Worm (Caenorhabditis elegans) whole organism, L4 larva: ENCODE data around the gene try-3.

Experiments
- D1046.2 ChIP-seq: fragments of 200-800 bp; sonication (Bioruptor generic); IDR thresholded peaks from 2 replicates; pipeline ENCODE4 v1.3.6; 2022; ENCODE audit warnings: missing genetic modification characterization, missing compliant biosample characterization
- F44E2.7 ChIP-seq: fragments of 200-800 bp; sonication (Bioruptor generic); IDR thresholded peaks from 2 replicates; pipeline ENCODE4 v2.1.2; 2022; ENCODE audit warnings: missing genetic modification characterization, missing compliant biosample characterization
- F49E8.2 ChIP-seq: sonication (generic microtip); optimal IDR thresholded peaks from 2 replicates; lab custom pipeline; 2016; ENCODE audit warnings: missing compliant biosample characterization, mild to moderate bottlenecking, missing genetic modification characterization, borderline replicate concordance
- R02D3.7 ChIP-seq: fragments of 150-350 bp; sonication (generic microtip); optimal IDR thresholded peaks from 3 replicates; lab custom pipeline; 2014; ENCODE audit warnings: missing biosample characterization, missing genetic modification characterization
- T20F7.1 ChIP-seq: fragments of 200-800 bp; sonication (Bioruptor generic); optimal IDR thresholded peaks from 2 replicates; lab custom pipeline; 2018; ENCODE audit warnings: mild to moderate bottlenecking, missing genetic modification characterization, missing compliant biosample characterization
- T26A8.4 ChIP-seq: fragments of 200-800 bp; sonication (Bioruptor generic); IDR thresholded peaks from 2 replicates; pipeline ENCODE4 v1.3.6; 2022; ENCODE audit warnings: missing genetic modification characterization, missing compliant biosample characterization
- Y105C5A.15 ChIP-seq: fragments of 200-800 bp; sonication (Bioruptor generic); IDR thresholded peaks from 2 replicates; pipeline ENCODE4 v1.3.6; 2022; ENCODE audit warnings: missing genetic modification characterization, missing compliant biosample characterization
- Y75B8A.6 ChIP-seq: fragments of 200-800 bp; sonication (Bioruptor generic); IDR thresholded peaks from 2 replicates; pipeline ENCODE4 v1.3.6; 2022; ENCODE audit warnings: missing genetic modification reagents, missing genetic modification characterization, missing compliant biosample characterization
- ZK337.2 ChIP-seq: fragments of 200-800 bp; sonication (Bioruptor generic); IDR thresholded peaks from 2 replicates; pipeline ENCODE4 v1.3.6; 2022; ENCODE audit warnings: missing genetic modification reagents, missing genetic modification characterization, missing compliant biosample characterization
- aly-2 ChIP-seq: sonication (generic microtip); optimal IDR thresholded peaks from 2 replicates; lab custom pipeline; 2018; ENCODE audit warnings: missing biosample characterization, missing genetic modification characterization
- attf-4 ChIP-seq: sonication (generic microtip); optimal IDR thresholded peaks from 3 replicates; lab custom pipeline; 2017; ENCODE audit warnings: missing biosample characterization, missing genetic modification characterization
- ceh-20 ChIP-seq: fragments of 200-800 bp; sonication (Bioruptor generic); IDR thresholded peaks from 2 replicates; pipeline ENCODE4 v1.3.6; 2022; ENCODE audit warnings: missing genetic modification reagents, missing genetic modification characterization, missing compliant biosample characterization
- ceh-62 ChIP-seq: sonication (generic microtip); optimal IDR thresholded peaks from 2 replicates; lab custom pipeline; 2017; ENCODE audit warnings: missing biosample characterization, missing genetic modification characterization
- ctbp-1 ChIP-seq: fragments of 200-800 bp; sonication (Bioruptor generic); IDR thresholded peaks from 2 replicates; pipeline ENCODE4 v1.3.6; 2022; ENCODE audit warnings: missing genetic modification reagents, missing genetic modification characterization, missing compliant biosample characterization
- daf-16 ChIP-seq, 3 experiments: sonication (generic microtip); optimal IDR thresholded peaks; 2 replicates each; lab custom pipeline; 2016 to 2017; ENCODE audit warnings: missing genetic modification characterization in 3 of 3, missing genetic modification reagents in 3 of 3, mild to moderate bottlenecking in 2 of 3, missing compliant biosample characterization in 2 of 3, missing biosample characterization in 1 of 3, moderate library complexity in 1 of 3
- dmd-6 ChIP-seq: fragments of 200-800 bp; sonication (Bioruptor generic); IDR thresholded peaks from 2 replicates; pipeline ENCODE4 v1.3.6; 2022; ENCODE audit warnings: missing genetic modification reagents, missing genetic modification characterization, missing compliant biosample characterization
- dmd-9 ChIP-seq: fragments of 200-800 bp; sonication (Bioruptor generic); IDR thresholded peaks from 2 replicates; pipeline ENCODE4 v1.3.6; 2022; ENCODE audit warnings: missing genetic modification reagents, missing genetic modification characterization, missing compliant biosample characterization
- egl-27 ChIP-seq: sonication (generic microtip); optimal IDR thresholded peaks from 3 replicates; lab custom pipeline; 2017; ENCODE audit warnings: missing biosample characterization, missing genetic modification reagents, missing genetic modification characterization
- egl-43 ChIP-seq: fragments of 200-800 bp; sonication (Bioruptor generic); IDR thresholded peaks from 2 replicates; pipeline ENCODE4 v1.3.6; 2022; ENCODE audit warnings: missing genetic modification reagents, missing genetic modification characterization, missing compliant biosample characterization
- fkh-10 ChIP-seq: fragments of 150-350 bp; optimal IDR thresholded peaks from 2 replicates; lab custom pipeline; 2014; ENCODE audit warnings: missing biosample characterization, missing genetic modification reagents, missing genetic modification characterization
- hlh-30 ChIP-seq: sonication (generic microtip); optimal IDR thresholded peaks from 2 replicates; lab custom pipeline; 2017; ENCODE audit warnings: antibody characterized with exemption, mild to moderate bottlenecking, missing genetic modification characterization, missing compliant biosample characterization; ENCODE audit not compliant: insufficient read depth
- hmg-1.1 ChIP-seq: fragments of 200-800 bp; sonication (Bioruptor generic); IDR thresholded peaks from 2 replicates; pipeline ENCODE4 v1.3.6; 2022; ENCODE audit warnings: missing genetic modification reagents, missing genetic modification characterization, missing compliant biosample characterization
- jun-1 ChIP-seq: fragments of 150-350 bp; optimal IDR thresholded peaks from 2 replicates; lab custom pipeline; 2014; ENCODE audit warnings: missing biosample characterization, missing genetic modification reagents, missing genetic modification characterization
- lim-7 ChIP-seq: fragments of 200-800 bp; sonication (Bioruptor generic); IDR thresholded peaks from 2 replicates; pipeline ENCODE4 v1.3.6; 2022; ENCODE audit warnings: missing genetic modification characterization, missing compliant biosample characterization
- lin-1 ChIP-seq: fragments of 200-800 bp; sonication (Bioruptor generic); IDR thresholded peaks from 2 replicates; pipeline ENCODE4 v1.3.6; 2022; ENCODE audit warnings: missing genetic modification reagents, missing genetic modification characterization, missing compliant biosample characterization
- lin-13 ChIP-seq: fragments of 150-350 bp; optimal IDR thresholded peaks from 2 replicates; lab custom pipeline; 2014; ENCODE audit warnings: missing biosample characterization, missing genetic modification reagents, missing genetic modification characterization
- lin-15B ChIP-seq: fragments of 150-350 bp; sonication (generic microtip); optimal IDR thresholded peaks from 3 replicates; lab custom pipeline; 2014; ENCODE audit warnings: missing biosample characterization, missing genetic modification characterization
- lin-29 ChIP-seq: fragments of 200-800 bp; sonication (Bioruptor generic); IDR thresholded peaks from 2 replicates; pipeline ENCODE4 v1.3.6; 2022; ENCODE audit warnings: missing genetic modification reagents, missing genetic modification characterization, missing compliant biosample characterization
- madf-5 ChIP-seq, 2 experiments: fragments of 200-800 bp; sonication (Bioruptor generic); IDR thresholded peaks; 2 replicates each; pipeline ENCODE4 v1.3.6; 2022; ENCODE audit warnings: missing compliant biosample characterization in 2 of 2, missing genetic modification characterization in 2 of 2
- mxl-2 ChIP-seq: fragments of 200-800 bp; sonication (Bioruptor generic); conservative IDR thresholded peaks from 2 replicates; pipeline ENCODE4 v1.3.6; 2022; ENCODE audit warnings: missing genetic modification reagents, missing genetic modification characterization, missing compliant biosample characterization
- nhr-10 ChIP-seq: fragments of 150-350 bp; optimal IDR thresholded peaks from 2 replicates; lab custom pipeline; 2014; ENCODE audit warnings: missing biosample characterization, missing genetic modification characterization
- nhr-237 ChIP-seq: sonication (generic microtip); optimal IDR thresholded peaks from 2 replicates; lab custom pipeline; 2017; ENCODE audit warnings: missing biosample characterization, missing genetic modification characterization
- nhr-28 ChIP-seq: fragments of 150-350 bp; optimal IDR thresholded peaks from 2 replicates; lab custom pipeline; 2014; ENCODE audit warnings: missing biosample characterization, missing genetic modification characterization
- nhr-48 ChIP-seq: sonication (generic microtip); optimal IDR thresholded peaks from 2 replicates; lab custom pipeline; 2016; ENCODE audit warnings: mild to moderate bottlenecking, missing genetic modification characterization, missing compliant biosample characterization
- nhr-6 ChIP-seq: fragments of 150-350 bp; optimal IDR thresholded peaks from 2 replicates; lab custom pipeline; 2014; ENCODE audit warnings: missing biosample characterization, missing genetic modification characterization
- nhr-76 ChIP-seq: fragments of 150-350 bp; optimal IDR thresholded peaks from 2 replicates; lab custom pipeline; 2014; ENCODE audit warnings: missing biosample characterization, missing genetic modification characterization
- nhr-77 ChIP-seq: fragments of 150-350 bp; optimal IDR thresholded peaks from 2 replicates; lab custom pipeline; 2014; ENCODE audit warnings: missing biosample characterization, missing genetic modification characterization
- pha-4 ChIP-seq, 2 experiments: fragments of 150-350 bp in 1 of 2; fragments of 200-800 bp in 1 of 2; sonication (Bioruptor generic) in 1 of 2; IDR thresholded peaks in 1 of 2; optimal IDR thresholded peaks in 1 of 2; 2 replicates each; pipeline versions ENCODE4 v1.3.6 to Lab custom; 2014 to 2022; ENCODE audit warnings: missing genetic modification characterization in 2 of 2, missing genetic modification reagents in 2 of 2, missing biosample characterization in 1 of 2, missing compliant biosample characterization in 1 of 2
- rbr-2 ChIP-seq: sonication (generic microtip); optimal IDR thresholded peaks from 2 replicates; lab custom pipeline; 2016; ENCODE audit warnings: missing genotype, missing genetic modification characterization, missing compliant biosample characterization
- saeg-2 ChIP-seq: fragments of 200-800 bp; sonication (Bioruptor generic); IDR thresholded peaks from 2 replicates; pipeline ENCODE4 v1.3.6; 2022; ENCODE audit warnings: missing genetic modification reagents, missing genetic modification characterization, missing compliant biosample characterization
- sdz-12 ChIP-seq: fragments of 200-800 bp; sonication (Bioruptor generic); optimal IDR thresholded peaks from 2 replicates; lab custom pipeline; 2018; ENCODE audit warnings: mild to moderate bottlenecking, missing genetic modification characterization, missing compliant biosample characterization
- set-16 ChIP-seq: fragments of 200-800 bp; sonication (Bioruptor generic); IDR thresholded peaks from 2 replicates; pipeline ENCODE4 v1.3.6; 2022; ENCODE audit warnings: missing genetic modification reagents, missing genetic modification characterization, missing compliant biosample characterization
- snpc-1.2 ChIP-seq: fragments of 200-800 bp; sonication (Bioruptor generic); IDR thresholded peaks from 2 replicates; pipeline ENCODE4 v1.3.6; 2022; ENCODE audit warnings: missing genetic modification reagents, missing genetic modification characterization, missing compliant biosample characterization
- unc-130 ChIP-seq: sonication (generic microtip); optimal IDR thresholded peaks from 2 replicates; lab custom pipeline; 2016; ENCODE audit warnings: missing genetic modification reagents, missing genetic modification characterization, missing compliant biosample characterization
- unc-39 ChIP-seq: sonication (generic microtip); optimal IDR thresholded peaks from 2 replicates; lab custom pipeline; 2017; ENCODE audit warnings: missing biosample characterization, missing genetic modification characterization
- unc-62 ChIP-seq, 3 experiments: fragments of 150-350 bp in 1 of 3; sonication (generic microtip); optimal IDR thresholded peaks in 2 of 3; peaks in 1 of 3; 1 replicate in 1 of 3; 2 replicates in 2 of 3; lab custom pipeline; 2014 to 2017; ENCODE audit warnings: missing biosample characterization in 3 of 3, missing genetic modification characterization in 3 of 3, missing genetic modification reagents in 3 of 3, missing genotype in 1 of 3
- vab-7 ChIP-seq: fragments of 200-800 bp; sonication (Bioruptor generic); IDR thresholded peaks from 2 replicates; pipeline ENCODE4 v1.3.6; 2022; ENCODE audit warnings: missing genetic modification reagents, missing genetic modification characterization, missing compliant biosample characterization
- zag-1 ChIP-seq: fragments of 150-350 bp; optimal IDR thresholded peaks from 2 replicates; lab custom pipeline; 2014; ENCODE audit warnings: missing biosample characterization, missing genetic modification characterization
- zip-2 ChIP-seq: fragments of 150-350 bp; optimal IDR thresholded peaks from 2 replicates; lab custom pipeline; 2014; ENCODE audit warnings: missing biosample characterization, missing genetic modification characterization
- ztf-11 ChIP-seq: fragments of 150-350 bp; optimal IDR thresholded peaks from 2 replicates; lab custom pipeline; 2014; ENCODE audit warnings: missing biosample characterization, missing genetic modification characterization

The try-3 gene

DNA sequence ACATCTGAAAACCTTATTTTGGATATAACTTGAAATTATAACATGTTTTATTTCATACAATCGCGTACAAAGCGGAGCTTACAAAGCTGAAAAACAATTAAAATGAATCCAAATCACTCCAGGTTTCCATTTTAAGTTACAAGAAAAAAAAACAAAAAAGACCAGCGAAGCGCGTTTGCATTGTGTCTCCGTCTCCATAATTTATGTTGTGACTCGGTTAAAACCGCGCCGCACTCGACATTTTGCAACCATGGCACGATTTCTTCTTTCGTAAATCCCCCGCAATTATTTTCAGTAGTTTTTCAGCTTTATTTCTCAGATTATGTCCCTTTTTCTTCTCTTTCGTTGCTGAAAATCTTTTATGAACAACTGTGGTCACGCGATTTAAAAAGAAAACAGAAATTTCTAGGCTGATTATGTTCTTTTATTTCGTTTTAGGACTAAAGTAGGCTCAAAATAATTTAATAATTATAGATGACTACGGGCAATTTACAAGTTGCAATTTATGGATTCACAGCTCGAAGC is 28.5 kb downstream of the try-3 start, which contains the start of the genes F38A5.2 and dnj-11 (continued):
- TF ChIP-seq pha-4 (GFP tag; IDR thresholded peaks at IDR 0.05; lab: Robert Waterston, UW): no peak
- TF ChIP-seq pha-4 (tag; optimal IDR thresholded peaks at IDR 0.05; lab: Kevin White, UChicago): peak; percentile 80
- TF ChIP-seq dmd-9: no peak
- TF ChIP-seq lin-15B (tag; lab: Kevin White, UChicago): no peak
- TF ChIP-seq lin-1 (GFP tag; lab: Robert Waterston, UW): no peak
- TF ChIP-seq set-16 (GFP tag; lab: Robert Waterston, UW): no peak
- no peak for TF ChIP-seq ztf-11 (tag; lab: Kevin White, UChicago)
- no peak for TF ChIP-seq F44E2.7
- TF ChIP-seq D1046.2 (GFP tag; lab: Robert Waterston, UW): no peak
- TF ChIP-seq T20F7.1 (GFP tag; lab: Kevin White, UChicago): no peak
- peak; percentile 31; the same call in 1 of the 2 replicates for TF ChIP-seq ceh-20 (GFP tag; lab: Robert Waterston, UW)
- TF ChIP-seq ZK337.2 (GFP tag; lab: Robert Waterston, UW): no peak
- no peak for TF ChIP-seq sdz-12 (GFP tag; lab: Kevin White, UChicago)
- no peak for TF ChIP-seq egl-27
- no peak for TF ChIP-seq daf-16 (GFP tag; optimal IDR thresholded peaks at IDR 0.05; lab: Kevin White, UChicago)
- peak; percentile 23 for TF ChIP-seq daf-16 (tag; optimal IDR thresholded peaks at IDR 0.05; lab: Kevin White, UChicago)
- no peak for TF ChIP-seq attf-4 (tag; lab: Kevin White, UChicago)
- TF ChIP-seq nhr-77 (tag; lab: Kevin White, UChicago): peak; percentile 67
- TF ChIP-seq jun-1 (tag; lab: Kevin White, UChicago): no peak
- peak; percentile 34; the same call in 1 of the 2 replicates for TF ChIP-seq dmd-6
- TF ChIP-seq nhr-6 (tag; lab: Kevin White, UChicago): peak; percentile 82
- no peak for TF ChIP-seq mxl-2 (GFP tag; lab: Robert Waterston, UW)
- no peak for TF ChIP-seq lin-29 (GFP tag; lab: Robert Waterston, UW)
- TF ChIP-seq lim-7 (GFP tag; lab: Robert Waterston, UW): no peak
- TF ChIP-seq nhr-76: no peak
- TF ChIP-seq zip-2 (tag; lab: Kevin White, UChicago): no peak
- no peak for TF ChIP-seq F49E8.2
- no peak for TF ChIP-seq ceh-62
- TF ChIP-seq hmg-1.1: 0 out of 2 replicates have a peak, but pooled peaks have one; percentile 41
- peak; percentile 50 for TF ChIP-seq lin-13 (GFP tag; lab: Kevin White, UChicago)
- no peak for TF ChIP-seq Y75B8A.6 (GFP tag; lab: Robert Waterston, UW)
- no peak for TF ChIP-seq T26A8.4 (GFP tag; lab: Robert Waterston, UW)
- TF ChIP-seq nhr-10 (tag; lab: Kevin White, UChicago): no peak
- TF ChIP-seq madf-5 (GFP tag; IDR thresholded peaks at IDR 0.05; lab: Robert Waterston, UW): no peak
- TF ChIP-seq nhr-48 (tag; lab: Kevin White, UChicago): no peak
- TF ChIP-seq egl-43 (GFP tag; lab: Robert Waterston, UW): no peak
- no peak for TF ChIP-seq Y105C5A.15 (GFP tag; lab: Robert Waterston, UW)
- TF ChIP-seq nhr-28 (tag; lab: Kevin White, UChicago): peak; percentile 59
- 0 out of 2 replicates have a peak, but pooled peaks have one; percentile 26 for TF ChIP-seq ctbp-1
- no peak for TF ChIP-seq zag-1 (tag; lab: Kevin White, UChicago)
- TF ChIP-seq snpc-1.2 (GFP tag; lab: Robert Waterston, UW): peak; percentile 66
- peak in 1 of 2 experiments; percentile 89 for TF ChIP-seq unc-62 (GFP tag; optimal IDR thresholded peaks at IDR 0.05 in 1 of 2; lab: Kevin White, UChicago)
- no peak for TF ChIP-seq unc-62 (tag; optimal IDR thresholded peaks at IDR 0.05; lab: Kevin White, UChicago)
- no peak for TF ChIP-seq R02D3.7 (tag; lab: Kevin White, UChicago)
- no peak for TF ChIP-seq aly-2 (tag; lab: Kevin White, UChicago)
- TF ChIP-seq unc-130 (GFP tag; lab: Kevin White, UChicago): peak; percentile 46
- TF ChIP-seq saeg-2 (GFP tag; lab: Robert Waterston, UW): no peak
- peak; percentile 60 for TF ChIP-seq rbr-2 (tag; lab: Kevin White, UChicago)
- no peak for TF ChIP-seq unc-39 (tag; lab: Kevin White, UChicago)
- TF ChIP-seq fkh-10 (GFP tag; lab: Kevin White, UChicago): peak; percentile 38
- no peak for TF ChIP-seq vab-7 (GFP tag; lab: Robert Waterston, UW)
- no peak for TF ChIP-seq nhr-237
- TF ChIP-seq hlh-30 (tag; lab: Kevin White, UChicago): peak; percentile 70
